Fruit fly (Drosophila melanogaster) whole organism, embryonic: Measurements from ENCODE around the gene CG32413.

Experiments used
- Abd-B ChIP-seq: fragments of 200-800 bp; sonication (Bioruptor generic); optimal IDR thresholded peaks from 2 replicates; lab custom pipeline; 2018; ENCODE audit warnings: missing biosample characterization, mild to moderate bottlenecking, missing genetic modification characterization, moderate library complexity
- CG10147 ChIP-seq: fragments of 200-800 bp; sonication (Bioruptor generic); optimal IDR thresholded peaks from 2 replicates; lab custom pipeline; 2019; ENCODE audit warnings: missing biosample characterization, mild to moderate bottlenecking, missing genetic modification characterization, moderate library complexity
- CG10209 ChIP-seq: fragments of 200-800 bp; sonication (Bioruptor generic); optimal IDR thresholded peaks from 3 replicates; lab custom pipeline; 2017; ENCODE audit warnings: missing biosample characterization, mild to moderate bottlenecking, missing genetic modification characterization, missing genetic modification reagents
- CG11504 ChIP-seq: fragments of 200-800 bp; sonication (Bioruptor generic); optimal IDR thresholded peaks from 3 replicates; lab custom pipeline; 2019; ENCODE audit warnings: missing biosample characterization, mild to moderate bottlenecking, missing genetic modification characterization, moderate library complexity
- CG12071 ChIP-seq: fragments of 200-800 bp; sonication (Bioruptor generic); optimal IDR thresholded peaks from 3 replicates; lab custom pipeline; 2018; ENCODE audit warnings: missing biosample characterization, mild to moderate bottlenecking, missing genetic modification characterization
- CG12659 ChIP-seq: fragments of 200-800 bp; sonication (Bioruptor generic); optimal IDR thresholded peaks from 3 replicates; lab custom pipeline; 2017; ENCODE audit warnings: mild to moderate bottlenecking, missing biosample characterization, missing genetic modification reagents, missing genetic modification characterization
- CG13123 ChIP-seq: fragments of 200-800 bp; sonication (Bioruptor generic); optimal IDR thresholded peaks from 2 replicates; lab custom pipeline; 2016; ENCODE audit warnings: missing biosample characterization, missing genetic modification characterization
- CG1529 ChIP-seq: fragments of 200-800 bp; sonication (Bioruptor generic); optimal IDR thresholded peaks from 3 replicates; lab custom pipeline; 2018; ENCODE audit warnings: missing biosample characterization, missing genetic modification characterization
- CG15514 ChIP-seq: fragments of 200-800 bp; sonication (Bioruptor generic); optimal IDR thresholded peaks from 3 replicates; lab custom pipeline; 2017; ENCODE audit warnings: missing biosample characterization, missing genetic modification characterization, mild to moderate bottlenecking, moderate library complexity, missing genetic modification reagents
- CG1647 ChIP-seq: fragments of 200-800 bp; sonication (Bioruptor generic); optimal IDR thresholded peaks from 3 replicates; lab custom pipeline; 2016; ENCODE audit warnings: missing biosample characterization, missing genetic modification characterization
- CG30403 ChIP-seq: fragments of 200-800 bp; sonication (Bioruptor generic); optimal IDR thresholded peaks from 3 replicates; lab custom pipeline; 2016; ENCODE audit warnings: missing biosample characterization, missing genetic modification characterization
- CG3726 ChIP-seq: fragments of 200-800 bp; sonication (Bioruptor generic); IDR thresholded peaks from 3 replicates; pipeline ENCODE4, ENCODE4 v1.3.6; 2022; ENCODE audit warnings: missing biosample characterization, missing genetic modification characterization
- CG3847 ChIP-seq: fragments of 200-800 bp; sonication (Bioruptor generic); IDR thresholded peaks from 2 replicates; pipeline ENCODE4 v1.3.6; 2022; ENCODE audit warnings: missing biosample characterization, missing genetic modification characterization
- CG43689 ChIP-seq: fragments of 200-800 bp; sonication (Bioruptor generic); IDR thresholded peaks from 2 replicates; pipeline ENCODE4 v1.3.6; 2022; ENCODE audit warnings: missing biosample characterization, missing genetic modification characterization
- CG6791 ChIP-seq: fragments of 200-800 bp; sonication (Bioruptor generic); IDR thresholded peaks from 3 replicates; pipeline ENCODE4 v1.3.6; 2022; ENCODE audit warnings: missing biosample characterization, missing genetic modification characterization; ENCODE audit not compliant: partially characterized antibody
- CG6813 ChIP-seq: fragments of 200-800 bp; sonication (Bioruptor generic); optimal IDR thresholded peaks from 2 replicates; lab custom pipeline; 2017; ENCODE audit warnings: missing biosample characterization, missing genetic modification characterization, mild to moderate bottlenecking, moderate library complexity, missing genetic modification reagents
- CG8089 ChIP-seq: fragments of 200-800 bp; sonication (Bioruptor generic); optimal IDR thresholded peaks from 3 replicates; lab custom pipeline; 2016; ENCODE audit warnings: missing biosample characterization, missing genetic modification characterization
- CG8944 ChIP-seq: fragments of 200-800 bp; sonication (Bioruptor generic); optimal IDR thresholded peaks from 3 replicates; lab custom pipeline; 2016; ENCODE audit warnings: missing biosample characterization, missing genetic modification characterization
- CG9727 ChIP-seq: fragments of 200-800 bp; sonication (Bioruptor generic); optimal IDR thresholded peaks from 3 replicates; lab custom pipeline; 2017; ENCODE audit warnings: missing biosample characterization, mild to moderate bottlenecking, missing genetic modification characterization
- Deaf1 ChIP-seq: fragments of 200-800 bp; optimal IDR thresholded peaks from 3 replicates; lab custom pipeline; 2019; ENCODE audit warnings: missing biosample characterization, mild to moderate bottlenecking, missing genetic modification characterization, moderate library complexity
- Dip3 ChIP-seq: fragments of 200-800 bp; sonication (Bioruptor generic); optimal IDR thresholded peaks from 3 replicates; lab custom pipeline; 2016; ENCODE audit warnings: missing biosample characterization, missing genetic modification characterization
- Doc3 ChIP-seq: fragments of 200-800 bp; sonication (Bioruptor generic); IDR thresholded peaks from 3 replicates; pipeline ENCODE4 v1.3.6; 2022; ENCODE audit warnings: missing biosample characterization, missing genetic modification characterization; ENCODE audit not compliant: partially characterized antibody
- Dp ChIP-seq: fragments of 200-800 bp; sonication (Bioruptor generic); optimal IDR thresholded peaks from 2 replicates; lab custom pipeline; 2018; ENCODE audit warnings: missing biosample characterization, mild to moderate bottlenecking, missing genetic modification characterization, moderate library complexity
- Eip74EF ChIP-seq, 2 experiments: fragments of 200-800 bp in 1 of 2; fragments of >200 bp in 1 of 2; sonication (Bioruptor generic) in 1 of 2; optimal IDR thresholded peaks; 2 replicates each; lab custom pipeline; 2017 to 2019; ENCODE audit warnings: missing biosample characterization in 2 of 2, missing genetic modification characterization in 2 of 2, mild to moderate bottlenecking in 1 of 2, moderate library complexity in 1 of 2
- Ets97D ChIP-seq: fragments of 200-800 bp; sonication (Bioruptor generic); optimal IDR thresholded peaks from 3 replicates; lab custom pipeline; 2016; ENCODE audit warnings: missing biosample characterization, missing genetic modification characterization
- HLHmδ ChIP-seq: fragments of 200-800 bp; sonication (Bioruptor generic); optimal IDR thresholded peaks from 2 replicates; lab custom pipeline; 2018; ENCODE audit warnings: missing biosample characterization, mild to moderate bottlenecking, missing genetic modification characterization, moderate library complexity
- Hey ChIP-seq: fragments of 200-800 bp; sonication (Bioruptor generic); optimal IDR thresholded peaks from 3 replicates; lab custom pipeline; 2018; ENCODE audit warnings: missing biosample characterization, mild to moderate bottlenecking, missing genetic modification characterization
- Hr3 ChIP-seq: fragments of 200-800 bp; sonication (Bioruptor generic); optimal IDR thresholded peaks from 3 replicates; lab custom pipeline; 2016; ENCODE audit warnings: missing biosample characterization, missing genetic modification characterization
- Kr ChIP-seq: fragments of 200-800 bp; sonication (Bioruptor generic); optimal IDR thresholded peaks from 2 replicates; lab custom pipeline; 2017; ENCODE audit warnings: missing biosample characterization, mild to moderate bottlenecking, missing genetic modification characterization
- Mad ChIP-seq: fragments of 200-800 bp; sonication (Bioruptor generic); optimal IDR thresholded peaks from 2 replicates; lab custom pipeline; 2016; ENCODE audit warnings: missing biosample characterization, missing genetic modification characterization
- Nf-YA ChIP-seq: fragments of 200-800 bp; sonication (Bioruptor generic); IDR thresholded peaks from 2 replicates; pipeline ENCODE4 v1.3.6; 2022; ENCODE audit warnings: missing biosample characterization, missing genetic modification characterization
- Rx ChIP-seq: fragments of 200-800 bp; sonication (Bioruptor generic); IDR thresholded peaks from 2 replicates; pipeline ENCODE4 v1.3.6; 2022; ENCODE audit warnings: missing biosample characterization, missing genetic modification characterization
- TFAM ChIP-seq: fragments of 200-800 bp; sonication (Bioruptor generic); optimal IDR thresholded peaks from 2 replicates; lab custom pipeline; 2017; ENCODE audit warnings: missing biosample characterization, missing genetic modification characterization, inconsistent platforms
- ara ChIP-seq: fragments of 200-800 bp; sonication (Bioruptor generic); IDR thresholded peaks from 2 replicates; pipeline ENCODE4 v1.3.6; 2022; ENCODE audit warnings: missing biosample characterization, missing genetic modification characterization
- cg ChIP-seq: fragments of 200-800 bp; sonication (Bioruptor generic); optimal IDR thresholded peaks from 3 replicates; lab custom pipeline; 2019; ENCODE audit warnings: missing biosample characterization, mild to moderate bottlenecking, missing genetic modification characterization, moderate library complexity
- dm ChIP-seq: fragments of 200-800 bp; sonication (Bioruptor generic); optimal IDR thresholded peaks from 3 replicates; lab custom pipeline; 2016; ENCODE audit warnings: missing biosample characterization, missing genetic modification characterization
- gsb ChIP-seq: fragments of 200-800 bp; sonication (Bioruptor generic); IDR thresholded peaks from 2 replicates; pipeline ENCODE4 v1.3.6; 2022; ENCODE audit warnings: missing biosample characterization, missing genetic modification characterization
- her ChIP-seq: fragments of 200-800 bp; sonication (Bioruptor generic); optimal IDR thresholded peaks from 2 replicates; lab custom pipeline; 2016; ENCODE audit warnings: missing biosample characterization, missing genetic modification characterization
- ind ChIP-seq: fragments of 200-800 bp; sonication (Bioruptor generic); optimal IDR thresholded peaks from 3 replicates; lab custom pipeline; 2016; ENCODE audit warnings: missing biosample characterization, missing genetic modification characterization
- insv ChIP-seq, 2 experiments: fragments of 200-800 bp; sonication (Bioruptor generic); optimal IDR thresholded peaks; 3 replicates each; lab custom pipeline; 2016 to 2018; ENCODE audit warnings: missing biosample characterization in 2 of 2, missing genetic modification characterization in 2 of 2
- knrl ChIP-seq: fragments of 200-800 bp; sonication (Bioruptor generic); IDR thresholded peaks from 3 replicates; pipeline ENCODE4 v1.3.6; 2022; ENCODE audit warnings: missing biosample characterization, missing genetic modification characterization; ENCODE audit not compliant: partially characterized antibody
- lab ChIP-seq: fragments of 200-800 bp; sonication (Bioruptor generic); optimal IDR thresholded peaks from 3 replicates; lab custom pipeline; 2017; ENCODE audit warnings: missing biosample characterization, missing genetic modification characterization, mild to moderate bottlenecking, moderate library complexity, missing genetic modification reagents
- lilli ChIP-seq: fragments of 200-800 bp; sonication (Bioruptor generic); optimal IDR thresholded peaks from 3 replicates; lab custom pipeline; 2016; ENCODE audit warnings: missing biosample characterization, missing genetic modification characterization
- org-1 ChIP-seq: fragments of 200-800 bp; sonication (Bioruptor generic); optimal IDR thresholded peaks from 2 replicates; lab custom pipeline; 2017; ENCODE audit warnings: missing biosample characterization, missing genetic modification characterization
- pnt ChIP-seq: fragments of 200-800 bp; sonication (Bioruptor generic); optimal IDR thresholded peaks from 3 replicates; lab custom pipeline; 2016; ENCODE audit warnings: missing biosample characterization, missing genetic modification characterization
- ro ChIP-seq: fragments of 200-800 bp; sonication (Bioruptor generic); IDR thresholded peaks from 2 replicates; pipeline ENCODE4 v1.3.6; 2022; ENCODE audit warnings: missing biosample characterization, missing genetic modification characterization
- run ChIP-seq: fragments of 200-800 bp; sonication (Bioruptor generic); optimal IDR thresholded peaks from 3 replicates; lab custom pipeline; 2018; ENCODE audit warnings: missing biosample characterization, mild to moderate bottlenecking, missing genetic modification characterization
- vfl ChIP-seq: fragments of 200-800 bp; sonication (Bioruptor generic); optimal IDR thresholded peaks from 2 replicates; lab custom pipeline; 2016; ENCODE audit warnings: missing biosample characterization, missing genetic modification characterization

Gene CG32413

DNA sequence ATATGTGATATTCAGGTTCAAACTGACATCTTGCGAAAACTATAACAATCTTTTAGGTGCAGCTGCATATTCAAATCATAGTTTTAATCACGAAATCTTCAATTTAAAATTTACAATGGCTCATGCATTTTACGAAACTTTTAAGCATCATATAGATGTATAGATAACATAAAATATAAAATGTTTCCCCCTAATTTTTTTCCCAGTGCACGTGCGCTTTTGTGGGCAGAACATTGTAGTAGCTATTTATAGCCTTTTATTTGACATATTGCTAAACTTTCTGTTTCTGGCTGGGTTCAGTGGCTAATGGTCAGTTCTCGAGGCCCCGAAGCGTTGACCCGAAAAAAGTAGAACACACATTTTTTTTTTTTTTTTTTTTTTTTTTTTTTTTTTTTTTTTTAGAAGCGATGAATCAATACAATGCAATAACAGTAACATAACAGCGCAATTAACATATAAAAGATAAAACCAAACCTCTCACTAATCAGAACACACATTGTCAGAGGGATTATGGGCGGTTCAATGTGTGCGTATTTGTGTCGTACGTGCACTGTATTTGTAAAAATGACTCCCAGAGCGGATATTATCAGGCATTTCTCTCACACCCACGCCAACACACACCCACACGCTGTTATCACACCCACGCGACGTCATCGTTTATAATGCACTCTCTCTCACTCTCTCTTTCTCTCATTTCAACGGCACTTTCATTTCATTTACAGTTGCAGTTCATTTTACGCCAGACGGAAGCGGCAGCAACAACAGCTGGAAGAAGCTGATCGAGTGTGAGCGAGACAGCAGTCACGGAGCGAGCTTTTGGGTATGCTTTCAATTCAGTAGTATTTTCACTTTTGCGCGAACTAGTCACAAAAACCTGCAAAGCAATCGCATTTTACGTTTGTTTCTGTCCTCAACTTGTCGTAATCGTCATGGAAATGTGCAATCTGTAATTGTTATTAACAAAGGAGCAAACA, 22.4 kb upstream of the CG32413 start (continued):
- TF ChIP-seq CG1529, result peak; percentile 47
- no peak for TF ChIP-seq Nf-YA
- no peak for TF ChIP-seq gsb (GFP tag; lab: Robert Waterston, UW)
- peak; percentile 29 for TF ChIP-seq org-1 (GFP tag; lab: Kevin White, UChicago)
- no peak for TF ChIP-seq CG8089 (GFP tag; lab: Kevin White, UChicago)
- TF ChIP-seq lilli (GFP tag; lab: Kevin White, UChicago), result peak; percentile 32
- TF ChIP-seq CG3847 (GFP tag; lab: Robert Waterston, UW), result peak; percentile 36; the same call in 1 of the 2 replicates
- TF ChIP-seq Rx (GFP tag; lab: Robert Waterston, UW), result no peak; the same call in 1 of the 2 replicates
- no peak for TF ChIP-seq Deaf1 (tag; lab: Kevin White, UChicago)
- TF ChIP-seq CG43689 (GFP tag; lab: Robert Waterston, UW), result 0 out of 2 replicates have a peak, but pooled peaks have one; percentile 30
- no peak for TF ChIP-seq run
- TF ChIP-seq pnt, result peak; percentile 10
- TF ChIP-seq ara (GFP tag; lab: Robert Waterston, UW), result 0 out of 2 replicates have a peak, but pooled peaks have one; percentile 28
- no peak for TF ChIP-seq her
- TF ChIP-seq CG12659 (GFP tag; lab: Kevin White, UChicago), result peak; percentile 40
- TF ChIP-seq CG30403 (GFP tag; lab: Kevin White, UChicago), result peak; percentile 59
- peak; percentile 35 for TF ChIP-seq Hr3 (GFP tag; lab: Kevin White, UChicago)
- no peak for TF ChIP-seq Ets97D (GFP tag; lab: Kevin White, UChicago)
- peak; percentile 71 for TF ChIP-seq cg (GFP tag; lab: Kevin White, UChicago)
- TF ChIP-seq CG6813 (GFP tag; lab: Kevin White, UChicago), result no peak
- TF ChIP-seq Dip3 (GFP tag; lab: Kevin White, UChicago), result peak; percentile 11
- TF ChIP-seq Doc3 (GFP tag; lab: Robert Waterston, UW), result no peak
- no peak for TF ChIP-seq Dp (GFP tag; lab: Kevin White, UChicago)
- TF ChIP-seq CG8944, result peak; percentile 36
- TF ChIP-seq TFAM (GFP tag; lab: Kevin White, UChicago), result no peak
- TF ChIP-seq dm (GFP tag; lab: Kevin White, UChicago), result no peak
- TF ChIP-seq CG3726, result no peak
- no peak for TF ChIP-seq CG13123 (GFP tag; lab: Kevin White, UChicago)
- no peak for TF ChIP-seq insv (GFP tag; optimal IDR thresholded peaks at IDR 0.05; lab: Kevin White, UChicago)
- peak in 1 of 2 experiments; percentile 42 for TF ChIP-seq Eip74EF (GFP tag; optimal IDR thresholded peaks at IDR 0.05; lab: Kevin White, UChicago)
- peak; percentile 47 for TF ChIP-seq CG10209 (GFP tag; lab: Kevin White, UChicago)
- TF ChIP-seq Kr (GFP tag; lab: Kevin White, UChicago), result no peak
- no peak for TF ChIP-seq vfl (GFP tag; lab: Kevin White, UChicago)
- peak; percentile 1 for TF ChIP-seq Abd-B (GFP tag; lab: Kevin White, UChicago)
- peak; percentile 92 for TF ChIP-seq CG15514 (GFP tag; lab: Kevin White, UChicago)
- TF ChIP-seq lab, result peak; percentile 5
- TF ChIP-seq CG6791, result no peak
- peak; percentile 47 for TF ChIP-seq CG9727 (GFP tag; lab: Kevin White, UChicago)
- TF ChIP-seq ro (GFP tag; lab: Robert Waterston, UW), result no peak
- no peak for TF ChIP-seq knrl (GFP tag; lab: Robert Waterston, UW)
- peak; percentile 20 for TF ChIP-seq Mad (GFP tag; lab: Kevin White, UChicago)
- TF ChIP-seq CG10147 (GFP tag; lab: Kevin White, UChicago), result no peak
- peak; percentile 14 for TF ChIP-seq ind (GFP tag; lab: Kevin White, UChicago)
- TF ChIP-seq CG11504, result peak; percentile 66
- no peak for TF ChIP-seq CG1647 (GFP tag; lab: Kevin White, UChicago)
- TF ChIP-seq HLHmδ, result peak; percentile 5
- TF ChIP-seq Hey (tag; lab: Kevin White, UChicago), result no peak
- no peak for TF ChIP-seq CG12071 (GFP tag; lab: Kevin White, UChicago)
